Worm (Caenorhabditis elegans) whole organism, L1 larva: ENCODE data around the gene F52C6.4.

Experiments used
- aly-2 ChIP-seq: fragments of 150-350 bp; optimal IDR thresholded peaks from 2 replicates; lab custom pipeline; 2014; ENCODE audit warnings: missing biosample characterization, missing genetic modification characterization
- efl-3 ChIP-seq: fragments of 200-800 bp; sonication (Bioruptor generic); optimal IDR thresholded peaks from 2 replicates; lab custom pipeline; 2018; ENCODE audit warnings: mild to moderate bottlenecking, missing genetic modification characterization, missing compliant biosample characterization
- egl-27 ChIP-seq, 2 experiments: fragments of 150-350 bp in 1 of 2; sonication (generic microtip); optimal IDR thresholded peaks; 3 replicates each; lab custom pipeline; 2017 to 2018; ENCODE audit warnings: missing biosample characterization in 2 of 2, missing genetic modification characterization in 2 of 2, missing genetic modification reagents in 2 of 2
- ets-5 ChIP-seq: fragments of 200-800 bp; sonication (Bioruptor generic); IDR thresholded peaks from 2 replicates; pipeline ENCODE4 v1.3.6; 2022; ENCODE audit warnings: missing genetic modification characterization, missing compliant biosample characterization
- lin-13 ChIP-seq: fragments of 150-350 bp; optimal IDR thresholded peaks from 2 replicates; lab custom pipeline; 2014; ENCODE audit warnings: missing biosample characterization, missing genetic modification reagents, missing genetic modification characterization
- lsy-2 ChIP-seq, 2 experiments: fragments of 150-350 bp; optimal IDR thresholded peaks; 2 replicates each; lab custom pipeline; 2014; ENCODE audit warnings: missing biosample characterization in 2 of 2, missing genetic modification characterization in 2 of 2
- mdl-1 ChIP-seq, 2 experiments: fragments of 150-350 bp; optimal IDR thresholded peaks; 2 replicates each; lab custom pipeline; 2014 to 2017; ENCODE audit warnings: missing biosample characterization in 2 of 2, missing genetic modification characterization in 2 of 2, inconsistent platforms in 1 of 2
- mep-1 ChIP-seq: fragments of 150-350 bp; optimal IDR thresholded peaks from 2 replicates; lab custom pipeline; 2014; ENCODE audit warnings: missing biosample characterization, missing genetic modification characterization
- nhr-12 ChIP-seq: sonication (generic microtip); optimal IDR thresholded peaks from 2 replicates; lab custom pipeline; 2017; ENCODE audit warnings: missing biosample characterization, missing genetic modification characterization
- nhr-19 ChIP-seq: fragments of 200-800 bp; sonication (Bioruptor generic); conservative IDR thresholded peaks from 2 replicates; pipeline ENCODE4 v1.3.6; 2022; ENCODE audit warnings: missing genetic modification characterization, missing compliant biosample characterization
- pag-3 ChIP-seq: sonication (generic microtip); optimal IDR thresholded peaks from 2 replicates; lab custom pipeline; 2017; ENCODE audit warnings: missing genetic modification characterization, mild to moderate bottlenecking, missing compliant biosample characterization, antibody characterized with exemption, borderline replicate concordance; ENCODE audit not compliant: insufficient read depth
- rnt-1 ChIP-seq: sonication (generic microtip); optimal IDR thresholded peaks from 2 replicates; lab custom pipeline; 2016; ENCODE audit warnings: mild to moderate bottlenecking, missing genetic modification characterization, moderate library complexity, missing compliant biosample characterization
- snpc-4 ChIP-seq: fragments of 150-350 bp; optimal IDR thresholded peaks from 2 replicates; lab custom pipeline; 2014; ENCODE audit warnings: missing biosample characterization, missing genetic modification characterization
- unc-86 ChIP-seq: sonication (generic microtip); optimal IDR thresholded peaks from 2 replicates; lab custom pipeline; 2016; ENCODE audit warnings: missing genetic modification characterization, missing compliant biosample characterization

DNA sequence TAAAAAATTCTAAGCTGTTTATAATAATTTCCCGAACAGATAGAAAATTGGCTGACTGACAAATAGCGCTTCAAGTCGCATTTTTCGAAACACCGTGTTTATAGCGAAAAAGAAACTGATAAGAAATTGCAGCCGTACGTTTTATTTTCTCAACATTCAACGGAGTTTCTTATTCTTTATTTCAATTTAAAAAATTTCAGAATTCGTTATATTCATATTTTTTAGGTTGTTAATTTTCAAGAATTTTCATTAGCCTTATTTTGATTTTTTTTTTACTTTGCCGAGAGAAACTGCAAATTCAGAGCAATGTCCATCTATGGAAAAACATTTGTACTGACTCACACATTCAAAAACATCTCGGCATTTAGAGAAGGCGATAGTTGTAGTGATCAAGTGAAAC, 25.0 kb upstream of the F52C6.4 start, which contains the start of gene C46F9.6:
- TF ChIP-seq ets-5 (GFP tag; lab: Robert Waterston, UW): no peak
- TF ChIP-seq unc-86: no peak
- TF ChIP-seq egl-27 (tag; optimal IDR thresholded peaks at IDR 0.05; lab: Kevin White, UChicago): no peak
- no peak for TF ChIP-seq efl-3 (GFP tag; lab: Kevin White, UChicago)
- TF ChIP-seq nhr-19 (GFP tag; lab: Robert Waterston, UW): no peak
- no peak for TF ChIP-seq pag-3 (tag; lab: Kevin White, UChicago)
- no peak for TF ChIP-seq mdl-1 (tag; optimal IDR thresholded peaks at IDR 0.05; lab: Kevin White, UChicago)
- TF ChIP-seq rnt-1 (tag; lab: Kevin White, UChicago): no peak
- TF ChIP-seq nhr-12 (tag; lab: Kevin White, UChicago): no peak
- no peak for TF ChIP-seq snpc-4
- TF ChIP-seq lsy-2 (tag; optimal IDR thresholded peaks at IDR 0.05; lab: Kevin White, UChicago): no peak
- TF ChIP-seq lin-13: no peak
- TF ChIP-seq aly-2: no peak
- TF ChIP-seq mep-1 (tag; lab: Kevin White, UChicago): no peak
